Worm (Caenorhabditis elegans) whole organism, mixed stage, embryonic: ENCODE results near the gene srz-6.

Experiments
- M03D4.4 ChIP-seq: sonication (generic microtip); optimal IDR thresholded peaks from 2 replicates; lab custom pipeline; 2017; ENCODE audit warnings: mild to moderate bottlenecking, missing genetic modification characterization, missing compliant biosample characterization
- bed-3 ChIP-seq: fragments of 200-800 bp; sonication (Bioruptor generic); optimal IDR thresholded peaks from 3 replicates; lab custom pipeline; 2018; ENCODE audit warnings: mild to moderate bottlenecking, missing genetic modification characterization, moderate library complexity, missing compliant biosample characterization
- blmp-1 ChIP-seq: fragments of 150-350 bp; optimal IDR thresholded peaks from 2 replicates; lab custom pipeline; 2014; ENCODE audit warnings: missing biosample characterization, missing genetic modification characterization
- ceh-39 ChIP-seq: fragments of 150-350 bp; optimal IDR thresholded peaks from 2 replicates; lab custom pipeline; 2014; ENCODE audit warnings: missing biosample characterization, missing genetic modification characterization
- ceh-43 ChIP-seq: fragments of 200-800 bp; sonication (Bioruptor generic); optimal IDR thresholded peaks from 2 replicates; lab custom pipeline; 2018; ENCODE audit warnings: mild to moderate bottlenecking, missing genetic modification characterization, moderate library complexity, missing compliant biosample characterization
- ceh-83 ChIP-seq: fragments of 200-800 bp; sonication (Bioruptor generic); optimal IDR thresholded peaks from 2 replicates; lab custom pipeline; 2018; ENCODE audit warnings: mild to moderate bottlenecking, missing genetic modification characterization, missing compliant biosample characterization
- cnd-1 ChIP-seq: fragments of 200-800 bp; sonication (Bioruptor generic); optimal IDR thresholded peaks from 2 replicates; lab custom pipeline; 2018; ENCODE audit warnings: mild to moderate bottlenecking, missing genetic modification characterization, missing compliant biosample characterization
- elt-1 ChIP-seq: sonication (generic microtip); optimal IDR thresholded peaks from 2 replicates; lab custom pipeline; 2017; ENCODE audit warnings: missing genetic modification characterization, mild to moderate bottlenecking, missing compliant biosample characterization, antibody characterized with exemption, moderate library complexity, borderline replicate concordance; ENCODE audit not compliant: insufficient read depth
- elt-3 ChIP-seq: fragments of 150-350 bp; optimal IDR thresholded peaks from 2 replicates; lab custom pipeline; 2014; ENCODE audit warnings: missing biosample characterization, missing genetic modification characterization
- flh-1 ChIP-seq: fragments of 200-800 bp; sonication (Bioruptor generic); optimal IDR thresholded peaks from 2 replicates; lab custom pipeline; 2018; ENCODE audit warnings: mild to moderate bottlenecking, missing genetic modification characterization, moderate library complexity, missing compliant biosample characterization
- ham-2 ChIP-seq: fragments of 200-800 bp; sonication (Bioruptor generic); optimal IDR thresholded peaks from 2 replicates; lab custom pipeline; 2018; ENCODE audit warnings: mild to moderate bottlenecking, missing genetic modification characterization, missing compliant biosample characterization
- hlh-1 ChIP-seq: fragments of 150-350 bp; optimal IDR thresholded peaks from 2 replicates; lab custom pipeline; 2014; ENCODE audit warnings: missing biosample characterization, missing genetic modification reagents, missing genetic modification characterization
- lin-13 ChIP-seq: fragments of 150-350 bp; optimal IDR thresholded peaks from 2 replicates; lab custom pipeline; 2014; ENCODE audit warnings: missing biosample characterization, missing genetic modification characterization
- lin-32 ChIP-seq: fragments of 200-800 bp; sonication (Bioruptor generic); optimal IDR thresholded peaks from 2 replicates; lab custom pipeline; 2018; ENCODE audit warnings: mild to moderate bottlenecking, missing genetic modification characterization, missing compliant biosample characterization
- lsy-2 ChIP-seq: fragments of 150-350 bp; optimal IDR thresholded peaks from 2 replicates; lab custom pipeline; 2014; ENCODE audit warnings: missing biosample characterization, missing genetic modification characterization
- mab-5 ChIP-seq: fragments of 150-350 bp; optimal IDR thresholded peaks from 2 replicates; lab custom pipeline; 2014; ENCODE audit warnings: missing biosample characterization, missing genetic modification characterization
- mls-2 ChIP-seq: sonication (generic microtip); optimal IDR thresholded peaks from 2 replicates; lab custom pipeline; 2016; ENCODE audit warnings: mild to moderate bottlenecking, missing genetic modification characterization, moderate library complexity, missing compliant biosample characterization
- nhr-12 ChIP-seq: fragments of 150-350 bp; optimal IDR thresholded peaks from 2 replicates; lab custom pipeline; 2014; ENCODE audit warnings: missing biosample characterization, missing genetic modification characterization
- nhr-2 ChIP-seq: fragments of 150-350 bp; optimal IDR thresholded peaks from 2 replicates; lab custom pipeline; 2014; ENCODE audit warnings: missing biosample characterization, missing genetic modification characterization
- nhr-237 ChIP-seq: fragments of 150-350 bp; optimal IDR thresholded peaks from 2 replicates; lab custom pipeline; 2014; ENCODE audit warnings: missing biosample characterization, missing genetic modification characterization
- nhr-28 ChIP-seq: fragments of 150-350 bp; optimal IDR thresholded peaks from 2 replicates; lab custom pipeline; 2014; ENCODE audit warnings: missing biosample characterization, missing genetic modification characterization
- nhr-76 ChIP-seq: sonication (generic microtip); optimal IDR thresholded peaks from 2 replicates; lab custom pipeline; 2017; ENCODE audit warnings: missing biosample characterization, missing genetic modification characterization
- pha-4 ChIP-seq: fragments of 150-350 bp; optimal IDR thresholded peaks from 2 replicates; lab custom pipeline; 2018; ENCODE audit warnings: missing biosample characterization, missing genetic modification reagents, missing genetic modification characterization
- sem-2 ChIP-seq: fragments of 200-800 bp; sonication (Bioruptor generic); optimal IDR thresholded peaks from 2 replicates; lab custom pipeline; 2018; ENCODE audit warnings: mild to moderate bottlenecking, missing genetic modification characterization, missing compliant biosample characterization
- snpc-4 ChIP-seq: fragments of 150-350 bp; optimal IDR thresholded peaks from 2 replicates; lab custom pipeline; 2014; ENCODE audit warnings: missing biosample characterization, missing genetic modification characterization
- sptf-1 ChIP-seq: sonication (generic microtip); optimal IDR thresholded peaks from 2 replicates; lab custom pipeline; 2017; ENCODE audit warnings: mild to moderate bottlenecking, missing genetic modification characterization, moderate library complexity, missing compliant biosample characterization
- tbx-8 ChIP-seq: fragments of 200-800 bp; sonication (Bioruptor generic); optimal IDR thresholded peaks from 2 replicates; lab custom pipeline; 2018; ENCODE audit warnings: mild to moderate bottlenecking, missing genetic modification characterization, moderate library complexity, missing compliant biosample characterization
- unc-39 ChIP-seq: fragments of 150-350 bp; optimal IDR thresholded peaks from 2 replicates; lab custom pipeline; 2014; ENCODE audit warnings: missing biosample characterization, missing genetic modification characterization
- zip-8 ChIP-seq: fragments of 150-350 bp; optimal IDR thresholded peaks from 2 replicates; lab custom pipeline; 2014; ENCODE audit warnings: missing biosample characterization, missing genetic modification characterization
- ztf-11 ChIP-seq: fragments of 150-350 bp; optimal IDR thresholded peaks from 2 replicates; lab custom pipeline; 2014; ENCODE audit warnings: missing biosample characterization, missing genetic modification characterization

Gene srz-6

DNA sequence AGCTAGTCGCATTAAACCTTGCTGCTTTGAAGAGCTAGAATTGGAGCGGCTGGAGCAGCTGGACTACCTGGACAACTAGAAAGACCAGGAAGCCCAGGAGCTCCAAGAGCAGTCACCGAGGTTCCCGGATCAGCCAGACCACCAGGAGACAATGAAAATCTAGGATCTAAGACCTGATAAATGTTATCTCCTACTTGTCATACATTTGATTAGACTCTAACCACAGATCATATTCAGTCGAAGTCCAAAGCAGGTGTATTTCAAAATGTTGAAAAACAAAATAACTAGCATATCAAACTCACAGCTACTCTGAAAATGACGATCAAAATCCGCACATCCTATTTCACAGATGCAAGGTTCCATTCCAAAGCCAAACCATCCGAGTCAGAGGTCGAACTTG, at the start of gene srz-6:
TSS of gene srz-6 (plus strand) at position 301 of the 400 bp plus-strand sequence.
- no peak for TF ChIP-seq elt-1 (tag; lab: Kevin White, UChicago)
- no peak for TF ChIP-seq lin-32 (GFP tag; lab: Kevin White, UChicago)
- TF ChIP-seq sem-2 (GFP tag; lab: Kevin White, UChicago), result no peak
- TF ChIP-seq ztf-11 (tag; lab: Kevin White, UChicago), result no peak
- TF ChIP-seq mab-5, result no peak
- TF ChIP-seq sptf-1 (tag; lab: Kevin White, UChicago), result no peak
- no peak for TF ChIP-seq ceh-83 (GFP tag; lab: Kevin White, UChicago)

DNA sequence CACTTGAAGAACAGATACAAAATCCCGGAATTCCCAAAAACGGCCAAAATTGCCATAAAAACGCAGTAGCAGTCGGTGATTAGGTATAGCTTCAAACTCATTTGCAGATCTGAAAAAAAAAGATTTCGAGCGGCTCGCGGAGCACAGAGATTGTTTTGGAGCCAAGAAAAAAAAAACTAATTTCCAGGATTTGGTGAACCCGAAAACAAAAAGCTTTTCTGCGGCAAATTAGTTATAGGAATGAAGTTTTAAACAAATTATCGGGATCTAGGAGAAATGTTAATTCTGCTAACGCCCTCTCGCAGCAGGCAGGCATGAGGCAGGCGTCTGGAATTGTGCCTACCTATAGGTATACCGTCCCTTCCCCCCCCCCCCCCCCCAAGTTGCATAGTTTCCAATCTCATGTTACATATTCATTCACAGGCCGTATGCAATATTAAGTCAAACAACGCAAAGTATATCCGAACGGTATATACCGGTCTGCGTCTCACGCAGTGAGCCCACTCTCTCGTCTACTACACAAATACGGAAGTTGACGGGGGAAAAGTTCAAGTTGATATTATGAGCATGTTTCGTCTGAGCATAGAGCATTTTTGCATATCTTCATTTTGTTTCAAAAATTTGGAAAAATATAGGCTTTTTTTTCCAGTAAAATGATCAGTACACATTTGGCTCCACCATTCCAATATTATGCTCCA, 47.2 kb upstream of the srz-6 start, which contains the start of the genes W05H5.1 and pitr-6:
TSS of gene W05H5.1 (minus strand) at position 101 of the 698 bp plus-strand sequence.
TSS of gene pitr-6 (plus strand) at position 648 of the 698 bp plus-strand sequence.
- TF ChIP-seq pha-4 (peak; percentile 14), ceh-43 (no peak)

DNA sequence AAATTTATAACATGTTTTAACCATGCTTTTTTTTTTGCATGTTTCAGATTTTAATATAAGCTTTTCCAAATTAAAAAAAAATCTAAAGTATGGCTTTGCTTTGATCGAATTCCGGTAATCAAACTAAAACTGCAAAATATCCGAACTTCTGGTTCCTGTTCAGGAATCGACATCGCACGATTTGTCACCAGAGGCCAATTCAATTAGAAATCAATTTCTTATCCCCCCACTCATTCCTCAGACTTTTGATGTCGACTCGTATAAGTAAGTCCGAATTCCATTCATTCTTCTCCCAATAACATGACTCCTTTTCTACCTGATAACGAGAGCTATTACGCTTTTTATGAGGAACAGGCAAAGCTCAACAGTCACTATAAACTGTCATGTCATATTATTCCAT, 43.8 kb upstream of the srz-6 start, which contains the start of gene srh-27:
TSS of gene srh-27 (plus strand) at position 301 of the 400 bp plus-strand sequence.
- TF ChIP-seq elt-1 (tag; lab: Kevin White, UChicago), result no peak
- TF ChIP-seq blmp-1, result no peak
- no peak for TF ChIP-seq snpc-4 (tag; lab: Kevin White, UChicago)
- TF ChIP-seq lin-13 (tag; lab: Kevin White, UChicago), result no peak
- TF ChIP-seq flh-1 (GFP tag; lab: Kevin White, UChicago), result no peak
- TF ChIP-seq unc-39 (tag; lab: Kevin White, UChicago), result no peak
- no peak for TF ChIP-seq lsy-2
- TF ChIP-seq tbx-8 (GFP tag; lab: Kevin White, UChicago), result no peak
- TF ChIP-seq ceh-43, result no peak
- TF ChIP-seq ceh-83 (GFP tag; lab: Kevin White, UChicago), result no peak
- no peak for TF ChIP-seq hlh-1 (tag; lab: Kevin White, UChicago)
- TF ChIP-seq nhr-76 (tag; lab: Kevin White, UChicago), result no peak
- no peak for TF ChIP-seq M03D4.4 (tag; lab: Kevin White, UChicago)
- TF ChIP-seq zip-8, result no peak
- no peak for TF ChIP-seq nhr-12 (tag; lab: Kevin White, UChicago)
- TF ChIP-seq ham-2 (GFP tag; lab: Kevin White, UChicago), result no peak
- no peak for TF ChIP-seq mab-5
- TF ChIP-seq mls-2 (tag; lab: Kevin White, UChicago), result no peak
- no peak for TF ChIP-seq nhr-28 (tag; lab: Kevin White, UChicago)
- no peak for TF ChIP-seq ceh-39

DNA sequence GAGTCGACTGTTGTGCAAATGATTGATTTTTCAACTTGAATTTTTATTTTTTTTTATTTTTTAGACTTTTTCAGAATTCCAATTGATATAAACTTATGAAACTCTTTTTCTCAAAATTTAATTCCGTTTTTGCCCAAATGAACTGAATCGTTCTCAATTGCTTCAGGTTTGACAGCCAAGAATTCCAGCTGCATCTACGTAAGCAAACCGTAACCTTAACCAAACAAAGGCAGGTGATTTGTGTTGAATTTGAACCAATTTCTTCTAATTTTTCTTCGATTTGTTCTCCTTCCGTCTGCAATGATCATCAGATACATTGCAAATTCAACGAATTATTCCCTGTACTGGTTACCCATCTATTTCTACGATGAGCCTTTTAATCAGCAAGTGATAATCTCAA, 42.2 kb upstream of the srz-6 start, which contains the start of gene sre-34:
TSS of gene sre-34 (plus strand) at position 301 of the 400 bp plus-strand sequence.
- no peak for TF ChIP-seq nhr-28 (tag; lab: Kevin White, UChicago)
- TF ChIP-seq nhr-2 (tag; lab: Kevin White, UChicago), result no peak
- TF ChIP-seq lin-13 (tag; lab: Kevin White, UChicago), result no peak
- no peak for TF ChIP-seq ham-2 (GFP tag; lab: Kevin White, UChicago)
- TF ChIP-seq elt-3 (tag; lab: Kevin White, UChicago), result no peak
- no peak for TF ChIP-seq mab-5
- TF ChIP-seq nhr-76 (tag; lab: Kevin White, UChicago), result no peak
- TF ChIP-seq cnd-1 (tag; lab: Kevin White, UChicago), result no peak
- no peak for TF ChIP-seq flh-1 (GFP tag; lab: Kevin White, UChicago)
- no peak for TF ChIP-seq sem-2 (GFP tag; lab: Kevin White, UChicago)
- no peak for TF ChIP-seq ztf-11 (tag; lab: Kevin White, UChicago)
- TF ChIP-seq pha-4, result no peak
- no peak for TF ChIP-seq tbx-8 (GFP tag; lab: Kevin White, UChicago)
- TF ChIP-seq ceh-83 (GFP tag; lab: Kevin White, UChicago), result no peak
- TF ChIP-seq nhr-237 (tag; lab: Kevin White, UChicago), result no peak
- no peak for TF ChIP-seq mls-2 (tag; lab: Kevin White, UChicago)
- TF ChIP-seq bed-3, result no peak
- no peak for TF ChIP-seq lin-32 (GFP tag; lab: Kevin White, UChicago)
